Worm (Caenorhabditis elegans) whole organism, late embryonic: Measurements from ENCODE around the gene cul-5.

Experiments
- Y22D7AL.16 ChIP-seq: sonication (generic microtip); optimal IDR thresholded peaks from 2 replicates; lab custom pipeline; 2016; ENCODE audit warnings: missing genetic modification characterization, missing compliant biosample characterization
- ama-1 ChIP-seq: fragments of 150-350 bp; optimal IDR thresholded peaks from 2 replicates; lab custom pipeline; 2014
- ceh-34 ChIP-seq: sonication (generic microtip); optimal IDR thresholded peaks from 2 replicates; lab custom pipeline; 2016; ENCODE audit warnings: mild to moderate bottlenecking, missing genetic modification characterization, missing compliant biosample characterization
- pax-1 ChIP-seq: fragments of 150-350 bp; optimal IDR thresholded peaks from 2 replicates; lab custom pipeline; 2014; ENCODE audit warnings: missing biosample characterization, missing genetic modification characterization
- pha-4 ChIP-seq: fragments of 150-350 bp; optimal IDR thresholded peaks from 2 replicates; lab custom pipeline; 2018; ENCODE audit warnings: missing biosample characterization, missing genetic modification reagents, missing genetic modification characterization

DNA sequence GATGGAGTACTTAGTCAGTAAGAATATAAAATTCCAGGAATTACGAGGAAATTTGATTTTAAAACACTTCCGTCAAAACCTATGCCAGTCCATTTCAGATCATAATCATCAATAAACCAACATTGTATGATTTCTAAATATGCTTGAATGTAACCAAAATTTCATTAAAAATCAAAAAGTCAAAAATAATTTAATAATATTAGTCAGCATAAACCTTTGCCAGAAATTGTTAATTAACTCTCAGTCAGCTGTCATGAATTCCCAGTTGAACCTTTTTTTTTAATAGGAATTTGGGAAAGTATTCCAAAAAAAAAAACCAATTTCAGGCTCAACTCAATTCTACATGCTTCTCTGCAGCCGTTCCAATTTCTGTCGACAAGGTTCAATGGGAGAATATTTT, 31.0 kb upstream of the cul-5 start, which contains the start of gene srsx-26:
- TF ChIP-seq Y22D7AL.16 (tag; lab: Kevin White, UChicago) = no peak
- no peak for TF ChIP-seq pha-4 (tag; lab: Kevin White, UChicago)
- TF ChIP-seq pax-1 (tag; lab: Kevin White, UChicago) = no peak
- TF ChIP-seq ceh-34 (tag; lab: Kevin White, UChicago) = no peak
- no peak for TF ChIP-seq ama-1 (lab: Kevin White, UChicago)
